Fruit fly (Drosophila melanogaster) S2 (cell line): Measurements from ENCODE around the gene Sclp.

ENCODE experiments used
- CG8478 ChIP-seq: fragments of >200 bp; optimal IDR thresholded peaks from 2 replicates; lab custom pipeline; 2018
- CTCF ChIP-seq, 2 experiments: fragments of >200 bp; optimal IDR thresholded peaks; 2 replicates each; lab custom pipeline; 2018

dm6 chrX:11930726-11931125 is 6.3 kb upstream of the Sclp start, which contains the start of gene Pdzd8:
- TF ChIP-seq CG8478 (lab: Kevin White, UChicago) (no peak), CTCF (optimal IDR thresholded peaks at IDR 0.05; lab: Kevin White, UChicago) (no peak)
